Fruit fly (Drosophila melanogaster) whole organism, embryonic: ENCODE results near the gene CG10338.

ENCODE experiments used
- ATbp ChIP-seq: fragments of 200-800 bp; sonication (Bioruptor generic); optimal IDR thresholded peaks from 2 replicates; lab custom pipeline; 2017; ENCODE audit warnings: missing biosample characterization, mild to moderate bottlenecking, missing genetic modification characterization, missing genetic modification reagents
- BEAF-32 ChIP-seq: fragments of 200-800 bp; sonication (Bioruptor generic); optimal IDR thresholded peaks from 3 replicates; lab custom pipeline; 2017; ENCODE audit warnings: missing biosample characterization, missing genetic modification characterization, mild to moderate bottlenecking, moderate library complexity, missing genetic modification reagents
- CG12071 ChIP-seq: fragments of 200-800 bp; sonication (Bioruptor generic); optimal IDR thresholded peaks from 3 replicates; lab custom pipeline; 2018; ENCODE audit warnings: missing biosample characterization, mild to moderate bottlenecking, missing genetic modification characterization
- CG12104 ChIP-seq: fragments of 200-800 bp; sonication (Bioruptor generic); optimal IDR thresholded peaks from 3 replicates; lab custom pipeline; 2016; ENCODE audit warnings: missing biosample characterization, missing genetic modification characterization
- CG12659 ChIP-seq: fragments of 200-800 bp; sonication (Bioruptor generic); optimal IDR thresholded peaks from 3 replicates; lab custom pipeline; 2017; ENCODE audit warnings: mild to moderate bottlenecking, missing biosample characterization, missing genetic modification reagents, missing genetic modification characterization
- CG13296 ChIP-seq: fragments of 200-800 bp; sonication (Bioruptor generic); optimal IDR thresholded peaks from 3 replicates; lab custom pipeline; 2018; ENCODE audit warnings: missing biosample characterization, mild to moderate bottlenecking, missing genetic modification characterization
- CG13424 ChIP-seq: fragments of 200-800 bp; sonication (Bioruptor generic); optimal IDR thresholded peaks from 2 replicates; lab custom pipeline; 2019; ENCODE audit warnings: missing biosample characterization, mild to moderate bottlenecking, missing genetic modification characterization, moderate library complexity
- CG14441 ChIP-seq: fragments of 200-800 bp; sonication (Bioruptor generic); IDR thresholded peaks from 2 replicates; pipeline ENCODE4 v1.3.6; 2022; ENCODE audit warnings: missing biosample characterization, missing genetic modification characterization
- CG15696 ChIP-seq: fragments of 200-800 bp; sonication (Bioruptor generic); optimal IDR thresholded peaks from 2 replicates; lab custom pipeline; 2019; ENCODE audit warnings: missing biosample characterization, mild to moderate bottlenecking, missing genetic modification characterization, moderate library complexity
- CG16863 ChIP-seq: fragments of 200-800 bp; sonication (Bioruptor generic); optimal IDR thresholded peaks from 3 replicates; lab custom pipeline; 2016; ENCODE audit warnings: missing biosample characterization, missing genetic modification characterization
- CG17612 ChIP-seq: fragments of 200-800 bp; sonication (Bioruptor generic); IDR thresholded peaks from 2 replicates; pipeline ENCODE4 v1.3.6; 2022; ENCODE audit warnings: missing biosample characterization, missing genetic modification characterization
- CG1792 ChIP-seq: fragments of 200-800 bp; sonication (Bioruptor generic); optimal IDR thresholded peaks from 2 replicates; lab custom pipeline; 2016; ENCODE audit warnings: missing biosample characterization, missing genetic modification characterization
- CG18599 ChIP-seq: fragments of 200-800 bp; sonication (Bioruptor generic); optimal IDR thresholded peaks from 3 replicates; lab custom pipeline; 2017; ENCODE audit warnings: missing biosample characterization, missing genetic modification characterization, mild to moderate bottlenecking, moderate library complexity, missing genetic modification reagents
- CG31441 ChIP-seq: fragments of 200-800 bp; sonication (Bioruptor generic); IDR thresholded peaks from 2 replicates; pipeline ENCODE4 v1.3.6; 2022; ENCODE audit warnings: missing biosample characterization, missing genetic modification characterization
- CG3847 ChIP-seq: fragments of 200-800 bp; sonication (Bioruptor generic); IDR thresholded peaks from 2 replicates; pipeline ENCODE4 v1.3.6; 2022; ENCODE audit warnings: missing biosample characterization, missing genetic modification characterization
- CG6791 ChIP-seq: fragments of 200-800 bp; sonication (Bioruptor generic); IDR thresholded peaks from 3 replicates; pipeline ENCODE4 v1.3.6; 2022; ENCODE audit warnings: missing biosample characterization, missing genetic modification characterization; ENCODE audit not compliant: partially characterized antibody
- CG7745 ChIP-seq: fragments of 200-800 bp; sonication (Bioruptor generic); optimal IDR thresholded peaks from 2 replicates; lab custom pipeline; 2018; ENCODE audit warnings: missing biosample characterization, mild to moderate bottlenecking, missing genetic modification characterization, moderate library complexity
- CG8944 ChIP-seq: fragments of 200-800 bp; sonication (Bioruptor generic); optimal IDR thresholded peaks from 3 replicates; lab custom pipeline; 2016; ENCODE audit warnings: missing biosample characterization, missing genetic modification characterization
- Dek ChIP-seq: fragments of 200-800 bp; sonication (Bioruptor generic); optimal IDR thresholded peaks from 3 replicates; lab custom pipeline; 2019; ENCODE audit warnings: missing biosample characterization, mild to moderate bottlenecking, missing genetic modification characterization, moderate library complexity
- Doc2 ChIP-seq: fragments of 200-800 bp; sonication (Bioruptor generic); IDR thresholded peaks from 2 replicates; pipeline ENCODE4 v1.3.6; 2022; ENCODE audit warnings: missing biosample characterization, missing genetic modification characterization
- Dp ChIP-seq: fragments of 200-800 bp; sonication (Bioruptor generic); optimal IDR thresholded peaks from 2 replicates; lab custom pipeline; 2018; ENCODE audit warnings: missing biosample characterization, mild to moderate bottlenecking, missing genetic modification characterization, moderate library complexity
- Drgx ChIP-seq: fragments of 200-800 bp; sonication (Bioruptor generic); IDR thresholded peaks from 2 replicates; pipeline ENCODE4 v1.3.6; 2022; ENCODE audit warnings: missing biosample characterization, missing genetic modification characterization
- Fer2 ChIP-seq: fragments of 200-800 bp; sonication (Bioruptor generic); optimal IDR thresholded peaks from 2 replicates; lab custom pipeline; 2018; ENCODE audit warnings: missing biosample characterization, mild to moderate bottlenecking, missing genetic modification characterization, moderate library complexity
- Nf-YB ChIP-seq: fragments of 200-800 bp; sonication (Bioruptor generic); optimal IDR thresholded peaks from 3 replicates; lab custom pipeline; 2019; ENCODE audit warnings: missing biosample characterization, mild to moderate bottlenecking, missing genetic modification characterization, moderate library complexity
- Nf-YC ChIP-seq: fragments of 200-800 bp; optimal IDR thresholded peaks from 3 replicates; lab custom pipeline; 2019; ENCODE audit warnings: missing biosample characterization, mild to moderate bottlenecking, missing genetic modification characterization, moderate library complexity
- Ptx1 ChIP-seq: fragments of 200-800 bp; sonication (Bioruptor generic); IDR thresholded peaks from 2 replicates; pipeline ENCODE4 v1.3.6; 2022; ENCODE audit warnings: missing biosample characterization, missing genetic modification characterization
- Ravus ChIP-seq: fragments of 200-800 bp; sonication (Bioruptor generic); IDR thresholded peaks from 2 replicates; pipeline ENCODE4 v1.3.6; 2022; ENCODE audit warnings: missing biosample characterization, missing genetic modification characterization
- Rfx ChIP-seq: fragments of 200-800 bp; sonication (Bioruptor generic); IDR thresholded peaks from 2 replicates; pipeline ENCODE4 v1.3.6; 2022; ENCODE audit warnings: missing biosample characterization, missing genetic modification characterization
- Tbp ChIP-seq: fragments of >200 bp; optimal IDR thresholded peaks from 2 replicates; lab custom pipeline; 2018; ENCODE audit warnings: missing biosample characterization, missing genetic modification characterization
- bab2 ChIP-seq: fragments of 200-800 bp; sonication (Bioruptor generic); optimal IDR thresholded peaks from 2 replicates; lab custom pipeline; 2016; ENCODE audit warnings: missing biosample characterization, missing genetic modification characterization
- chif ChIP-seq, 2 experiments: fragments of 200-800 bp; sonication (Bioruptor generic); optimal IDR thresholded peaks; 3 replicates each; lab custom pipeline; 2016; ENCODE audit warnings: missing biosample characterization in 2 of 2, missing genetic modification characterization in 2 of 2
- ci ChIP-seq: fragments of 200-800 bp; sonication (Bioruptor generic); IDR thresholded peaks from 3 replicates; pipeline ENCODE4 v1.3.6; 2022; ENCODE audit warnings: missing biosample characterization, missing genetic modification characterization
- corto ChIP-seq: fragments of 200-800 bp; sonication (Bioruptor generic); optimal IDR thresholded peaks from 2 replicates; lab custom pipeline; 2016; ENCODE audit warnings: missing biosample characterization, mild to moderate bottlenecking, missing genetic modification characterization, moderate library complexity
- dmrt11E ChIP-seq: fragments of 200-800 bp; sonication (Bioruptor generic); optimal IDR thresholded peaks from 3 replicates; lab custom pipeline; 2018; ENCODE audit warnings: missing biosample characterization, mild to moderate bottlenecking, missing genetic modification characterization, moderate library complexity
- dpn ChIP-seq, 2 experiments: fragments of 200-800 bp; sonication (Bioruptor generic); optimal IDR thresholded peaks; 3 replicates each; lab custom pipeline; 2016; ENCODE audit warnings: missing biosample characterization in 2 of 2, missing genetic modification characterization in 2 of 2
- ewg ChIP-seq: fragments of 200-800 bp; sonication (Bioruptor generic); optimal IDR thresholded peaks from 3 replicates; lab custom pipeline; 2017; ENCODE audit warnings: mild to moderate bottlenecking, missing biosample characterization, missing genetic modification reagents, missing genetic modification characterization
- fru ChIP-seq: fragments of >200 bp; optimal IDR thresholded peaks from 2 replicates; lab custom pipeline; 2017
- ftz-f1 ChIP-seq: fragments of 200-800 bp; sonication (Bioruptor generic); optimal IDR thresholded peaks from 2 replicates; lab custom pipeline; 2016; ENCODE audit warnings: missing biosample characterization, missing genetic modification characterization
- gsb-n ChIP-seq: fragments of 200-800 bp; sonication (Bioruptor generic); optimal IDR thresholded peaks from 3 replicates; lab custom pipeline; 2018; ENCODE audit warnings: missing biosample characterization, mild to moderate bottlenecking, missing genetic modification characterization
- kay ChIP-seq: fragments of 200-800 bp; sonication (Bioruptor generic); optimal IDR thresholded peaks from 2 replicates; lab custom pipeline; 2016; ENCODE audit warnings: missing biosample characterization, missing genetic modification characterization
- mld ChIP-seq: fragments of 200-800 bp; sonication (Bioruptor generic); IDR thresholded peaks from 3 replicates; pipeline ENCODE4 v1.3.6; 2022; ENCODE audit warnings: missing biosample characterization, missing genetic modification characterization; ENCODE audit not compliant: partially characterized antibody
- nerfin-2 ChIP-seq: fragments of 200-800 bp; sonication (Bioruptor generic); IDR thresholded peaks from 2 replicates; pipeline ENCODE4 v1.3.6; 2022; ENCODE audit warnings: missing biosample characterization, missing genetic modification characterization; ENCODE audit not compliant: partially characterized antibody
- pan ChIP-seq, 4 experiments: fragments of >200 bp in 3 of 4; fragments of 200-800 bp in 1 of 4; sonication (Bioruptor generic) in 1 of 4; optimal IDR thresholded peaks in 3 of 4; IDR thresholded peaks in 1 of 4; 2 replicates each; pipeline versions ENCODE4 v1.3.6 to Lab custom; 2017 to 2022; ENCODE audit warnings: missing biosample characterization in 2 of 4, missing genetic modification characterization in 2 of 4, mixed read lengths in 1 of 4
- salm ChIP-seq: fragments of 200-800 bp; sonication (Bioruptor generic); optimal IDR thresholded peaks from 2 replicates; lab custom pipeline; 2018; ENCODE audit warnings: missing biosample characterization, mild to moderate bottlenecking, missing genetic modification characterization
- schlank ChIP-seq: fragments of 200-800 bp; sonication (Bioruptor generic); optimal IDR thresholded peaks from 2 replicates; lab custom pipeline; 2018; ENCODE audit warnings: missing biosample characterization, mild to moderate bottlenecking, missing genetic modification characterization
- sisA ChIP-seq: fragments of 200-800 bp; sonication (Bioruptor generic); IDR thresholded peaks from 2 replicates; pipeline ENCODE4 v1.3.6; 2022; ENCODE audit warnings: missing biosample characterization, missing genetic modification characterization
- stwl ChIP-seq: fragments of 200-800 bp; sonication (Bioruptor generic); optimal IDR thresholded peaks from 3 replicates; lab custom pipeline; 2018; ENCODE audit warnings: missing biosample characterization, mild to moderate bottlenecking, missing genetic modification characterization, moderate library complexity
- tx ChIP-seq: fragments of 200-800 bp; sonication (Bioruptor generic); optimal IDR thresholded peaks from 2 replicates; lab custom pipeline; 2016; ENCODE audit warnings: missing biosample characterization, missing genetic modification characterization

CG10338 gene

dm6 chr2L:18702721-18703488 lies 7.4 kb downstream of the CG10338 start, which contains the start of the genes CG10376 and CG10343 (continued):
- TF ChIP-seq Nf-YB (peak; percentile 74), Ravus (GFP tag; lab: Robert Waterston, UW) (peak; percentile 57), CG12104 (GFP tag; lab: Kevin White, UChicago) (peak; percentile 82), CG17612 (0 out of 2 replicates have a peak, but pooled peaks have one; percentile 38), pan (optimal IDR thresholded peaks at IDR 0.05; lab: Kevin White, UChicago) (no peak), pan (GFP tag; optimal IDR thresholded peaks at IDR 0.05 in 1 of 2, IDR thresholded peaks at IDR 0.05 in 1 of 2) (peak in 1 of 2 experiments; percentile 83), dmrt11E (tag; lab: Kevin White, UChicago) (peak; percentile 94), Tbp (GFP tag; lab: Kevin White, UChicago) (no peak), CG13296 (GFP tag; lab: Kevin White, UChicago) (peak; percentile 78), CG8944 (GFP tag; lab: Kevin White, UChicago) (peak; percentile 49), CG18599 (peak; percentile 88), Rfx (peak; percentile 88), fru (lab: Kevin White, UChicago) (no peak), CG14441 (GFP tag; lab: Robert Waterston, UW) (peak; percentile 82), mld (GFP tag; lab: Robert Waterston, UW) (peak; percentile 73; the same call in 2 of the 3 replicates), tx (GFP tag; lab: Kevin White, UChicago) (peak; percentile 27), Dek (tag; lab: Kevin White, UChicago) (peak; percentile 92), nerfin-2 (GFP tag; lab: Robert Waterston, UW) (no peak), CG12659 (peak; percentile 94), dpn (GFP tag; optimal IDR thresholded peaks at IDR 0.05; lab: Kevin White, UChicago) (peak; percentile 53 to 83), CG6791 (GFP tag; lab: Robert Waterston, UW) (peak; percentile 78), ftz-f1 (GFP tag; lab: Kevin White, UChicago) (no peak), sisA (GFP tag; lab: Robert Waterston, UW) (peak; percentile 86), bab2 (peak; percentile 46), schlank (tag; lab: Kevin White, UChicago) (peak; percentile 51), Doc2 (peak; percentile 36; the same call in 1 of the 2 replicates), CG13424 (tag; lab: Kevin White, UChicago) (peak; percentile 95), CG12071 (GFP tag; lab: Kevin White, UChicago) (no peak), CG31441 (peak; percentile 94), Fer2 (peak; percentile 88), ci (0 out of 3 replicates have a peak, but pooled peaks have one; percentile 43), kay (GFP tag; lab: Kevin White, UChicago) (peak; percentile 86), gsb-n (tag; lab: Kevin White, UChicago) (peak; percentile 90), CG3847 (GFP tag; lab: Robert Waterston, UW) (peak; percentile 93), Dp (GFP tag; lab: Kevin White, UChicago) (peak; percentile 21), Nf-YC (tag; lab: Kevin White, UChicago) (peak; percentile 89), corto (GFP tag; lab: Kevin White, UChicago) (peak; percentile 44), CG1792 (peak; percentile 33), ewg (GFP tag; lab: Kevin White, UChicago) (peak; percentile 79), CG15696 (tag; lab: Kevin White, UChicago) (peak; percentile 95), Ptx1 (GFP tag; lab: Robert Waterston, UW) (peak; percentile 93), CG16863 (GFP tag; lab: Kevin White, UChicago) (peak; percentile 30), Drgx (GFP tag; lab: Robert Waterston, UW) (peak; percentile 76; the same call in 1 of the 2 replicates), ATbp (GFP tag; lab: Kevin White, UChicago) (peak; percentile 74), BEAF-32 (peak; percentile 49), salm (peak; percentile 70), CG7745 (tag; lab: Kevin White, UChicago) (no peak), chif (GFP tag; optimal IDR thresholded peaks at IDR 0.05; lab: Kevin White, UChicago) (peak in 1 of 2 experiments; percentile 54), stwl (peak; percentile 68)
